Worm (Caenorhabditis elegans) whole organism, L4 larva: Measurements from ENCODE around the gene pno-1.
A peak's percentile ranks its signal among the peaks of the same experiment; 100 is the strongest.

Experiments used
- F10B5.3 ChIP-seq: sonication (generic microtip); optimal IDR thresholded peaks from 2 replicates; lab custom pipeline; 2016; ENCODE audit warnings: mild to moderate bottlenecking, missing genetic modification characterization, missing compliant biosample characterization
- F26F4.8 ChIP-seq: fragments of 200-800 bp; sonication (Bioruptor generic); conservative IDR thresholded peaks from 2 replicates; pipeline ENCODE4 v1.3.6; 2022; ENCODE audit warnings: missing genetic modification characterization, missing compliant biosample characterization
- R02D3.7 ChIP-seq: fragments of 150-350 bp; sonication (generic microtip); optimal IDR thresholded peaks from 3 replicates; lab custom pipeline; 2014; ENCODE audit warnings: missing biosample characterization, missing genetic modification characterization
- T20F7.1 ChIP-seq: fragments of 200-800 bp; sonication (Bioruptor generic); optimal IDR thresholded peaks from 2 replicates; lab custom pipeline; 2018; ENCODE audit warnings: mild to moderate bottlenecking, missing genetic modification characterization, missing compliant biosample characterization
- Y105C5A.15 ChIP-seq: fragments of 200-800 bp; sonication (Bioruptor generic); IDR thresholded peaks from 2 replicates; pipeline ENCODE4 v1.3.6; 2022; ENCODE audit warnings: missing genetic modification characterization, missing compliant biosample characterization
- Y5F2A.4 ChIP-seq: fragments of 200-800 bp; sonication (Bioruptor generic); optimal IDR thresholded peaks from 2 replicates; lab custom pipeline; 2018; ENCODE audit warnings: mild to moderate bottlenecking, missing genetic modification characterization, missing compliant biosample characterization
- aha-1 ChIP-seq: fragments of 150-350 bp; peaks from one replicate; lab custom pipeline; 2014; ENCODE audit warnings: missing biosample characterization, missing genetic modification characterization
- ceh-20 ChIP-seq: fragments of 200-800 bp; sonication (Bioruptor generic); IDR thresholded peaks from 2 replicates; pipeline ENCODE4 v1.3.6; 2022; ENCODE audit warnings: missing genetic modification reagents, missing genetic modification characterization, missing compliant biosample characterization
- ceh-32 ChIP-seq: sonication (generic microtip); optimal IDR thresholded peaks from 2 replicates; lab custom pipeline; 2016; ENCODE audit warnings: mild to moderate bottlenecking, missing genetic modification characterization, missing compliant biosample characterization; ENCODE audit not compliant: poor library complexity
- ces-1 ChIP-seq: fragments of 150-350 bp; sonication (generic microtip); optimal IDR thresholded peaks from 4 replicates; lab custom pipeline; 2014; ENCODE audit warnings: missing biosample characterization, missing genetic modification reagents, missing genetic modification characterization
- daf-12 ChIP-seq: fragments of 150-350 bp; optimal IDR thresholded peaks from 2 replicates; lab custom pipeline; 2014; ENCODE audit warnings: missing biosample characterization, missing genetic modification reagents, missing genetic modification characterization
- daf-16 ChIP-seq, 3 experiments: sonication (generic microtip); optimal IDR thresholded peaks; 2 replicates each; lab custom pipeline; 2016 to 2017; ENCODE audit warnings: missing genetic modification characterization in 3 of 3, missing genetic modification reagents in 3 of 3, mild to moderate bottlenecking in 2 of 3, missing compliant biosample characterization in 2 of 3, missing biosample characterization in 1 of 3, moderate library complexity in 1 of 3
- daf-19 ChIP-seq: fragments of 200-800 bp; sonication (Bioruptor generic); conservative IDR thresholded peaks from 2 replicates; pipeline ENCODE4 v1.3.6; 2022; ENCODE audit warnings: missing genetic modification characterization, missing compliant biosample characterization
- daf-8 ChIP-seq: fragments of 200-800 bp; sonication (Bioruptor generic); IDR thresholded peaks from 2 replicates; pipeline ENCODE4 v1.3.6; 2022; ENCODE audit warnings: missing genetic modification characterization, missing compliant biosample characterization
- dmd-6 ChIP-seq: fragments of 200-800 bp; sonication (Bioruptor generic); IDR thresholded peaks from 2 replicates; pipeline ENCODE4 v1.3.6; 2022; ENCODE audit warnings: missing genetic modification reagents, missing genetic modification characterization, missing compliant biosample characterization
- dmd-9 ChIP-seq: fragments of 200-800 bp; sonication (Bioruptor generic); IDR thresholded peaks from 2 replicates; pipeline ENCODE4 v1.3.6; 2022; ENCODE audit warnings: missing genetic modification reagents, missing genetic modification characterization, missing compliant biosample characterization
- egl-27 ChIP-seq: sonication (generic microtip); optimal IDR thresholded peaks from 3 replicates; lab custom pipeline; 2017; ENCODE audit warnings: missing biosample characterization, missing genetic modification reagents, missing genetic modification characterization
- fkh-10 ChIP-seq: fragments of 150-350 bp; optimal IDR thresholded peaks from 2 replicates; lab custom pipeline; 2014; ENCODE audit warnings: missing biosample characterization, missing genetic modification reagents, missing genetic modification characterization
- hif-1 ChIP-seq, 2 experiments: sonication (generic microtip); optimal IDR thresholded peaks; 2 replicates each; lab custom pipeline; 2016 to 2017; ENCODE audit warnings: missing compliant biosample characterization in 2 of 2, missing genetic modification characterization in 2 of 2, missing genetic modification reagents in 2 of 2, missing genotype in 2 of 2, mild to moderate bottlenecking in 1 of 2
- hlh-30 ChIP-seq: sonication (generic microtip); optimal IDR thresholded peaks from 2 replicates; lab custom pipeline; 2017; ENCODE audit warnings: antibody characterized with exemption, mild to moderate bottlenecking, missing genetic modification characterization, missing compliant biosample characterization; ENCODE audit not compliant: insufficient read depth
- hmg-1.1 ChIP-seq: fragments of 200-800 bp; sonication (Bioruptor generic); IDR thresholded peaks from 2 replicates; pipeline ENCODE4 v1.3.6; 2022; ENCODE audit warnings: missing genetic modification reagents, missing genetic modification characterization, missing compliant biosample characterization
- lin-13 ChIP-seq: fragments of 150-350 bp; optimal IDR thresholded peaks from 2 replicates; lab custom pipeline; 2014; ENCODE audit warnings: missing biosample characterization, missing genetic modification reagents, missing genetic modification characterization
- lin-38 ChIP-seq: fragments of 200-800 bp; sonication (Bioruptor generic); IDR thresholded peaks from 2 replicates; pipeline ENCODE4 v1.3.6; 2022; ENCODE audit warnings: missing genetic modification reagents, missing genetic modification characterization, missing compliant biosample characterization
- lin-39 ChIP-seq: fragments of 150-350 bp; optimal IDR thresholded peaks from 2 replicates; lab custom pipeline; 2014; ENCODE audit warnings: missing biosample characterization, missing genetic modification reagents, missing genetic modification characterization
- lir-3 ChIP-seq: sonication (generic microtip); optimal IDR thresholded peaks from 2 replicates; lab custom pipeline; 2016; ENCODE audit warnings: mild to moderate bottlenecking, missing genetic modification characterization, missing compliant biosample characterization
- madf-9 ChIP-seq: fragments of 200-800 bp; sonication (Bioruptor generic); conservative IDR thresholded peaks from 2 replicates; pipeline ENCODE4 v1.3.6; 2022; ENCODE audit warnings: missing genetic modification reagents, missing genetic modification characterization, missing compliant biosample characterization
- mdl-1 ChIP-seq, 2 experiments: fragments of 150-350 bp in 1 of 2; sonication (generic microtip) in 1 of 2; optimal IDR thresholded peaks; 2 replicates each; lab custom pipeline; 2014 to 2017; ENCODE audit warnings: missing biosample characterization in 2 of 2, missing genetic modification characterization in 2 of 2
- mes-2 ChIP-seq: sonication (generic microtip); optimal IDR thresholded peaks from 2 replicates; lab custom pipeline; 2016; ENCODE audit warnings: missing genotype, mild to moderate bottlenecking, missing genetic modification characterization, missing compliant biosample characterization; ENCODE audit not compliant: poor library complexity, severe bottlenecking
- mxl-2 ChIP-seq: fragments of 200-800 bp; sonication (Bioruptor generic); conservative IDR thresholded peaks from 2 replicates; pipeline ENCODE4 v1.3.6; 2022; ENCODE audit warnings: missing genetic modification reagents, missing genetic modification characterization, missing compliant biosample characterization
- nhr-10 ChIP-seq: fragments of 150-350 bp; optimal IDR thresholded peaks from 2 replicates; lab custom pipeline; 2014; ENCODE audit warnings: missing biosample characterization, missing genetic modification characterization
- nhr-102 ChIP-seq: sonication (generic microtip); optimal IDR thresholded peaks from 2 replicates; lab custom pipeline; 2016; ENCODE audit warnings: mild to moderate bottlenecking, missing genetic modification characterization, moderate library complexity, missing compliant biosample characterization
- nhr-237 ChIP-seq: sonication (generic microtip); optimal IDR thresholded peaks from 2 replicates; lab custom pipeline; 2017; ENCODE audit warnings: missing biosample characterization, missing genetic modification characterization
- nhr-28 ChIP-seq: fragments of 150-350 bp; optimal IDR thresholded peaks from 2 replicates; lab custom pipeline; 2014; ENCODE audit warnings: missing biosample characterization, missing genetic modification characterization
- nhr-42 ChIP-seq: fragments of 200-800 bp; sonication (Bioruptor generic); IDR thresholded peaks from 2 replicates; pipeline ENCODE4 v1.3.6; 2022; ENCODE audit warnings: missing genetic modification characterization, missing compliant biosample characterization
- nhr-76 ChIP-seq: fragments of 150-350 bp; optimal IDR thresholded peaks from 2 replicates; lab custom pipeline; 2014; ENCODE audit warnings: missing biosample characterization, missing genetic modification characterization
- nhr-77 ChIP-seq: fragments of 150-350 bp; optimal IDR thresholded peaks from 2 replicates; lab custom pipeline; 2014; ENCODE audit warnings: missing biosample characterization, missing genetic modification characterization
- saeg-2 ChIP-seq: fragments of 200-800 bp; sonication (Bioruptor generic); IDR thresholded peaks from 2 replicates; pipeline ENCODE4 v1.3.6; 2022; ENCODE audit warnings: missing genetic modification reagents, missing genetic modification characterization, missing compliant biosample characterization
- snpc-1.2 ChIP-seq: fragments of 200-800 bp; sonication (Bioruptor generic); IDR thresholded peaks from 2 replicates; pipeline ENCODE4 v1.3.6; 2022; ENCODE audit warnings: missing genetic modification reagents, missing genetic modification characterization, missing compliant biosample characterization
- snpc-4 ChIP-seq: fragments of 150-350 bp; optimal IDR thresholded peaks from 2 replicates; lab custom pipeline; 2014; ENCODE audit warnings: missing biosample characterization, missing genetic modification characterization
- spr-3 ChIP-seq: fragments of 200-800 bp; sonication (Bioruptor generic); optimal IDR thresholded peaks from 2 replicates; lab custom pipeline; 2018; ENCODE audit warnings: mild to moderate bottlenecking, missing genetic modification characterization, missing compliant biosample characterization
- unc-39 ChIP-seq: sonication (generic microtip); optimal IDR thresholded peaks from 2 replicates; lab custom pipeline; 2017; ENCODE audit warnings: missing biosample characterization, missing genetic modification characterization
- unc-62 ChIP-seq, 3 experiments: fragments of 150-350 bp in 1 of 3; sonication (generic microtip); optimal IDR thresholded peaks in 2 of 3; peaks in 1 of 3; 1 replicate in 1 of 3; 2 replicates in 2 of 3; lab custom pipeline; 2014 to 2017; ENCODE audit warnings: missing biosample characterization in 3 of 3, missing genetic modification characterization in 3 of 3, missing genetic modification reagents in 3 of 3, missing genotype in 1 of 3
- vab-7 ChIP-seq: fragments of 200-800 bp; sonication (Bioruptor generic); IDR thresholded peaks from 2 replicates; pipeline ENCODE4 v1.3.6; 2022; ENCODE audit warnings: missing genetic modification reagents, missing genetic modification characterization, missing compliant biosample characterization
- zag-1 ChIP-seq: fragments of 150-350 bp; optimal IDR thresholded peaks from 2 replicates; lab custom pipeline; 2014; ENCODE audit warnings: missing biosample characterization, missing genetic modification characterization
- zfp-3 ChIP-seq: fragments of 200-800 bp; sonication (Bioruptor generic); conservative IDR thresholded peaks from 2 replicates; pipeline ENCODE4 v1.3.6; 2022; ENCODE audit warnings: missing genetic modification reagents, missing genetic modification characterization, missing compliant biosample characterization
- zip-11 ChIP-seq: fragments of 200-800 bp; sonication (Bioruptor generic); IDR thresholded peaks from 2 replicates; pipeline ENCODE4 v1.3.6; 2022; ENCODE audit warnings: missing genetic modification characterization, missing compliant biosample characterization
- ztf-11 ChIP-seq: fragments of 150-350 bp; optimal IDR thresholded peaks from 2 replicates; lab custom pipeline; 2014; ENCODE audit warnings: missing biosample characterization, missing genetic modification characterization
- ztf-7 ChIP-seq: fragments of 150-350 bp; optimal IDR thresholded peaks from 2 replicates; lab custom pipeline; 2014; ENCODE audit warnings: missing biosample characterization, missing genetic modification characterization

pno-1 gene

DNA sequence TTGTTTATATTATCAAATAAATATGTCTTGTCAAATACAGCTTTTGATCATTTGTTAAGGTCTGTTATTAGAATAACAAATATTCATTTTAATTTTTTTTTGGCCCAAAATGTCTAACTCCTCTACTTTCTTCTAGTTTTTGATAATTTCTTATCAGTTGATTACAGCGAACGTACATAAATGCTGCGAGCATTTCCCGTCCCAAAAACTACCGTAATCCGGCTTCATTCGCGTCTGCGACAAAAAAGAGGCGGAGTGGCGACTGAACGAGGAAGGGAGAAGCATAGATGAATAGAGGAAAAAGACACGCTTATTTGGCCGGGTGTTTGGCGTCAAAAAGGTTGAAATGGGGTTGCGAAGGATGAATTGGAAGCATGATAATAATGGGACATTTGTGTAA, 2.1 kb downstream of the pno-1 start (continued):
- TF ChIP-seq mxl-2 (no peak), aha-1 (tag; lab: Kevin White, UChicago) (peak; percentile 68), dmd-9 (GFP tag; lab: Robert Waterston, UW) (no peak), F26F4.8 (GFP tag; lab: Robert Waterston, UW) (no peak), nhr-28 (tag; lab: Kevin White, UChicago) (peak; percentile 60), ceh-20 (GFP tag; lab: Robert Waterston, UW) (no peak), daf-19 (GFP tag; lab: Robert Waterston, UW) (no peak), ztf-7 (no peak), T20F7.1 (no peak), nhr-77 (peak; percentile 39), zfp-3 (GFP tag; lab: Robert Waterston, UW) (no peak), hlh-30 (peak; percentile 14), hmg-1.1 (GFP tag; lab: Robert Waterston, UW) (0 out of 2 replicates have a peak, but pooled peaks have one; percentile 21), nhr-42 (GFP tag; lab: Robert Waterston, UW) (no peak), R02D3.7 (tag; lab: Kevin White, UChicago) (no peak), nhr-102 (peak; percentile 29), saeg-2 (GFP tag; lab: Robert Waterston, UW) (no peak), hif-1 (tag; optimal IDR thresholded peaks at IDR 0.05; lab: Kevin White, UChicago) (no peak), Y105C5A.15 (GFP tag; lab: Robert Waterston, UW) (no peak), mdl-1 (tag; optimal IDR thresholded peaks at IDR 0.05; lab: Kevin White, UChicago) (peak in 1 of 2 experiments; percentile 46), unc-62 (GFP tag; optimal IDR thresholded peaks at IDR 0.05 in 1 of 2; lab: Kevin White, UChicago) (no peak), unc-62 (tag; optimal IDR thresholded peaks at IDR 0.05; lab: Kevin White, UChicago) (no peak), snpc-1.2 (GFP tag; lab: Robert Waterston, UW) (no peak)

DNA sequence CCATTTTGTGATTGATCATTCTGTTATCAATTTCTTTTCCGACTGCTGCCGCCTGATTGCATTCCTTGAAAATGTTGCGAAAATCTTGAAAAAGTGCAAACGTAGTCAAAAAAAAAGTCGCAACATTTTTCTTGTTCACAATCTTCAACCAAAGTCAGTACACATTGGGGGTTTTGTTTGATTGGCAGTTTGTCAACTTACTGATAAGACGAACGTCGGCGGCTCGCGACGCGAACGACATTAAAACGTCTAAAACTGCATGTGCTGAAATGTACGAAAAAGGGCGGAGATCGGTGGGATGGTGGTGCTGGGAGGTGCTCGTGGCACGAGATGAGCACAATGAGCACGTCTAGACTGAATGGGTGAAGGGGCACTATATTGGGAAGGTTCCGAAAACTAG, 3.9 kb downstream of the pno-1 start:
- TF ChIP-seq ces-1 (GFP tag; lab: Kevin White, UChicago), result no peak
- TF ChIP-seq ztf-11 (tag; lab: Kevin White, UChicago), result no peak
- peak in 1 of 2 experiments; percentile 63 for TF ChIP-seq daf-16 (GFP tag; optimal IDR thresholded peaks at IDR 0.05; lab: Kevin White, UChicago)
- peak; percentile 66 for TF ChIP-seq daf-16 (tag; optimal IDR thresholded peaks at IDR 0.05; lab: Kevin White, UChicago)
- TF ChIP-seq ceh-32 (tag; lab: Kevin White, UChicago), result no peak
- 0 out of 2 replicates have a peak, but pooled peaks have one; percentile 13 for TF ChIP-seq snpc-1.2 (GFP tag; lab: Robert Waterston, UW)
- peak; percentile 38 for TF ChIP-seq spr-3 (GFP tag; lab: Kevin White, UChicago)
- no peak for TF ChIP-seq lin-39 (tag; lab: Kevin White, UChicago)
- TF ChIP-seq zfp-3 (GFP tag; lab: Robert Waterston, UW), result 0 out of 2 replicates have a peak, but pooled peaks have one; percentile 25
- no peak for TF ChIP-seq F26F4.8 (GFP tag; lab: Robert Waterston, UW)
- TF ChIP-seq vab-7 (GFP tag; lab: Robert Waterston, UW), result no peak
- no peak for TF ChIP-seq daf-12 (tag; lab: Kevin White, UChicago)
- TF ChIP-seq dmd-6, result peak; percentile 91
- TF ChIP-seq lin-38 (GFP tag; lab: Robert Waterston, UW), result peak; percentile 48; the same call in 1 of the 2 replicates
- TF ChIP-seq mes-2 (tag; lab: Kevin White, UChicago), result peak; percentile 5
- TF ChIP-seq zip-11, result no peak
- TF ChIP-seq lin-13 (GFP tag; lab: Kevin White, UChicago), result no peak
- TF ChIP-seq madf-9 (GFP tag; lab: Robert Waterston, UW), result 0 out of 2 replicates have a peak, but pooled peaks have one; percentile 21
- TF ChIP-seq Y105C5A.15 (GFP tag; lab: Robert Waterston, UW), result peak; percentile 53; the same call in 1 of the 2 replicates
- no peak for TF ChIP-seq lir-3 (tag; lab: Kevin White, UChicago)
- peak; percentile 90 for TF ChIP-seq aha-1 (tag; lab: Kevin White, UChicago)
- TF ChIP-seq unc-39 (tag; lab: Kevin White, UChicago), result no peak
- no peak for TF ChIP-seq F10B5.3 (tag; lab: Kevin White, UChicago)
- no peak for TF ChIP-seq snpc-4 (tag; lab: Kevin White, UChicago)
- no peak for TF ChIP-seq nhr-10 (tag; lab: Kevin White, UChicago)
- no peak for TF ChIP-seq daf-19 (GFP tag; lab: Robert Waterston, UW)
- TF ChIP-seq daf-8, result no peak
- TF ChIP-seq zag-1, result no peak
- TF ChIP-seq nhr-237 (tag; lab: Kevin White, UChicago), result no peak
- peak; percentile 73 for TF ChIP-seq hlh-30
- no peak for TF ChIP-seq Y5F2A.4
- no peak for TF ChIP-seq fkh-10 (GFP tag; lab: Kevin White, UChicago)
- no peak for TF ChIP-seq nhr-76 (tag; lab: Kevin White, UChicago)
- TF ChIP-seq egl-27 (tag; lab: Kevin White, UChicago), result no peak
- TF ChIP-seq saeg-2 (GFP tag; lab: Robert Waterston, UW), result 0 out of 2 replicates have a peak, but pooled peaks have one; percentile 15
